Worm (Caenorhabditis elegans): ENCODE measurements around the gene W05B2.2.

- TF ChIP-seq lin-15B (tag; optimal IDR thresholded peaks at IDR 0.05), result peak; percentile 48
- TF ChIP-seq hlh-30 (tag; optimal IDR thresholded peaks at IDR 0.05; ENCODE audit: insufficient read depth), result peak; percentile 94
- peak; percentile 90 for TF ChIP-seq lir-3 (tag; optimal IDR thresholded peaks at IDR 0.05)
- TF ChIP-seq R02D3.7 (tag; optimal IDR thresholded peaks at IDR 0.05), result peak; percentile 17
Observed at ce11 chrIII:10989491-10990032, 22.7 kb upstream of the W05B2.2 start.
